Worm (Caenorhabditis elegans): ENCODE measurements around the gene F43H9.3.

F43H9.3 gene

DNA sequence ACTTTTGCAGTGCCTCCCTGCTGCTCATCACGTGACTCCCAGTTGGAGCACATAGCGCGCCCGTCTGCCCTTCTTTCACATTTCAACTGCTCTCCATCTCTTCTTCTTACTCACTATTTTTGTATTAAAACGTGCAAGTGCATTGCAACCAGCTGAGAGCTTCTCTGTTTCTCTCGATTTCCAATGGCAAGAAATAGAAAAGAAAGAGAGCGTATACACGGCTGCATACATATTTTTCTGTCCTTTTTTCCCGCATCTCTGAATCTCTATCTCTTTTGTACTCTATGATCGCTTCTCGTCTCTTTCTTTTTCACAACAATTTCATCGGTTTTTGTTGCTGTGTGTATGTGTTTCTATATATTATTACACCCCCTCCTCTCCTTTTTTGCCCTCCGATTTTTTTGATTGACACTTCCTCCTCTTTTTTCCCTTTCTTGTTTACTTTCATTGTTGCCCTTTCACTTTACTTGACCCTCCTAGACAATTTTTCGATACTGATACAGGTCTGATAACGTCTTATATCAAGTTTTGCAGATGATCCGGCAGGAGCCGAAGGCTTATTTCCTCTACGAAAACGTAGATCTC, 23.7 kb downstream of the F43H9.3 start, which contains the start of gene Y97E10AR.1 (continued):
- peak; percentile 56; the same call in 1 of the 2 replicates for TF ChIP-seq pha-4 (GFP tag; IDR thresholded peaks at IDR 0.05)
- peak; percentile 39 for TF ChIP-seq pha-4 (tag; optimal IDR thresholded peaks at IDR 0.05)
- TF ChIP-seq mep-1 (tag; optimal IDR thresholded peaks at IDR 0.05) = peak; percentile 84
- peak; percentile 39 for TF ChIP-seq dpl-1 (GFP tag; optimal IDR thresholded peaks at IDR 0.05)
- TF ChIP-seq mxl-2 (GFP tag; conservative IDR thresholded peaks at IDR 0.05) = 0 out of 2 replicates have a peak, but pooled peaks have one; percentile 42
- TF ChIP-seq madf-5 (GFP tag; IDR thresholded peaks at IDR 0.05) = no peak
- peak; percentile 94 for TF ChIP-seq dmd-6 (GFP tag; IDR thresholded peaks at IDR 0.05)
- peak; percentile 74 for TF ChIP-seq T20F7.1 (GFP tag; optimal IDR thresholded peaks at IDR 0.05)
- no peak for TF ChIP-seq nhr-237 (tag; optimal IDR thresholded peaks at IDR 0.05)
- TF ChIP-seq F37D6.2 (tag; optimal IDR thresholded peaks at IDR 0.05) = peak; percentile 34
- 0 out of 2 replicates have a peak, but pooled peaks have one; percentile 28 for TF ChIP-seq tra-1 (GFP tag; IDR thresholded peaks at IDR 0.05)
- peak; percentile 75 for TF ChIP-seq mxl-3 (GFP tag; optimal IDR thresholded peaks at IDR 0.05)
- TF ChIP-seq aha-1 (tag) = peak; percentile 99
- peak in 1 of 2 experiments; percentile 78 for TF ChIP-seq hif-1 (tag; optimal IDR thresholded peaks at IDR 0.05)
- TF ChIP-seq hlh-30 (tag; optimal IDR thresholded peaks at IDR 0.05; ENCODE audit: insufficient read depth) = peak; percentile 95
- no peak for TF ChIP-seq lin-38 (GFP tag; IDR thresholded peaks at IDR 0.05)

DNA sequence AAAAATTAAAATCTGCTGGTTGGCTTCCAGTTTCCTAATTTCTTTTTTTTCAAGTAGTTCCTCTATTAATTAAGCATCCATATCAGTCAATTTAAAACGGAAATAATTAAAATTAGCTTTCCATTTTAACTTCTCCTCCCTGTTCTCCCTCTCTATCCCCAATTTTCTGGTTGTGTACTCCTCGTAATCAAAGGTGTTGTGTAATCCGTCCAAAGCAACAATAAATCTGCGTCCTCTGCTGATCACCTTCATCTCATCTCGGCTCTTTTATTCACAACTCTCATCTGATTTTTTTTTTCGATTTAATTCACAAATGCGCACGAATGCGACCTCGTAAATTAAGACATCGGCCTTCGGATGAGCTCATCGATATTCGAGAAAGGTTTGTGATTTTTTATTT, 28.9 kb downstream of the F43H9.3 start, which contains the start of gene Y97E10AR.2:
Gene Y97E10AR.2 (plus strand): TSS at position 301 of the 400 bp plus-strand sequence.
- no peak for TF ChIP-seq spr-1 (tag; optimal IDR thresholded peaks at IDR 0.05)
- TF ChIP-seq nhr-237 (tag; optimal IDR thresholded peaks at IDR 0.05) = no peak
- TF ChIP-seq cey-2 (tag; optimal IDR thresholded peaks at IDR 0.05; ENCODE audit: borderline replicate concordance, insufficient read depth) = no peak
- TF ChIP-seq zfp-3 (GFP tag; conservative IDR thresholded peaks at IDR 0.05) = no peak
- TF ChIP-seq daf-19 (GFP tag; conservative IDR thresholded peaks at IDR 0.05) = no peak
- TF ChIP-seq pqm-1 (tag; optimal IDR thresholded peaks at IDR 0.05) = no peak
- TF ChIP-seq ceh-28 (tag; optimal IDR thresholded peaks at IDR 0.05) = no peak
- no peak for TF ChIP-seq tra-1 (GFP tag; IDR thresholded peaks at IDR 0.05)

DNA sequence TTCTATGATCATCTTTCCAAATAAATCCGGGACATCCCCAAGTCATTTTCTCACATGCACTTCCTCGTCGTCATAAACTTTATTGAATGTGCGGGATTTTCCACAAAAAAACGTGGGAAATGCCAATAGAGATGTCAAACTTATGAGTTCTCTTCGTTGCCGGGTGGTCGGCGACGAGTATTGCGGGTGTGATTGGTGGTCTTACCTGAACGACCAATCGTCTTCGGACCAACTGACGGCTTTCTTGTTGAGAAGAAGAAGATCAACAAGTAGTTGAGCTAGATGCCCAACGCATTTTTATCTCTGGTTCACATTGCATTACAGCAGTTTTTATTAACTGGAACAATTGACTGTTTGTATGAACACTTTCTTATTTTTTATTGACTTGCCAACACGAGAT, 29.6 kb downstream of the F43H9.3 start:
- TF ChIP-seq sdz-12 (GFP tag; optimal IDR thresholded peaks at IDR 0.05) (no peak), hlh-11 (tag; optimal IDR thresholded peaks at IDR 0.05) (no peak)

DNA sequence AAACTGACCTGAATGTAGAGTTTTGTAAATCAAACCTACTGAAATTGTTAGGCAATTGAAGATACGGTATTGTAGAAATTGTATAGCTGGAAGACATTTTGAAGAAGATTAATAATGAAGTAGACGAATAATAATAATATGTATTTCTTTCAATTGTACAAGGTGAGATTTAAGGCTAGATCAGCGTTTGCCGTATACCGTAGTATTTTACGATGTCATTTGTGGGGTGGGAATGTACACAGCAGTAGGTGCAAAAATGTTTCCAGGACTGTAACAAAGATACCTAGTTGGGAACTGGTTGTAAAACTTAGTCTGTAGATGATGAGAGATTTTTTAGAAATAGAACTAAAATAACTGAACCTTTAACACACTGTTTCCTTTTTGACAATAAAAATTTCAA, 30.2 kb downstream of the F43H9.3 start, which contains the start of gene ceh-76:
Gene ceh-76 (minus strand): TSS at position 101 of the 400 bp plus-strand sequence.
- TF ChIP-seq D1046.2 (GFP tag; IDR thresholded peaks at IDR 0.05) (no peak), mdt-29 (GFP tag; IDR thresholded peaks at IDR 0.05) (no peak), duxl-1 (tag; optimal IDR thresholded peaks at IDR 0.05; ENCODE audit: poor library complexity) (no peak), spr-3 (GFP tag; optimal IDR thresholded peaks at IDR 0.05) (no peak), hif-1 (tag; optimal IDR thresholded peaks at IDR 0.05) (no peak), ces-1 (GFP tag; optimal IDR thresholded peaks at IDR 0.05) (no peak), mdl-1 (tag; optimal IDR thresholded peaks at IDR 0.05) (no peak), arid-1 (GFP tag; conservative IDR thresholded peaks at IDR 0.05) (no peak), zfp-2 (tag; optimal IDR thresholded peaks at IDR 0.05) (no peak), sdz-12 (GFP tag; optimal IDR thresholded peaks at IDR 0.05) (no peak), ceh-82 (tag; optimal IDR thresholded peaks at IDR 0.05) (no peak), spr-1 (tag; optimal IDR thresholded peaks at IDR 0.05) (no peak), lin-15B (tag; optimal IDR thresholded peaks at IDR 0.05) (no peak), pha-4 (GFP tag; IDR thresholded peaks at IDR 0.05) (no peak), pha-4 (tag; optimal IDR thresholded peaks at IDR 0.05) (no peak), nhr-237 (tag; optimal IDR thresholded peaks at IDR 0.05) (no peak), mxl-3 (GFP tag; optimal IDR thresholded peaks at IDR 0.05) (no peak), T26A8.4 (GFP tag; IDR thresholded peaks at IDR 0.05) (no peak), zip-11 (GFP tag; IDR thresholded peaks at IDR 0.05) (no peak), lin-38 (GFP tag; IDR thresholded peaks at IDR 0.05) (no peak), Y5F2A.4 (GFP tag; optimal IDR thresholded peaks at IDR 0.05) (no peak)

All from whole organism, L4 larva.